Worm (Caenorhabditis elegans): ENCODE data around the gene Y50E8A.2.

DNA sequence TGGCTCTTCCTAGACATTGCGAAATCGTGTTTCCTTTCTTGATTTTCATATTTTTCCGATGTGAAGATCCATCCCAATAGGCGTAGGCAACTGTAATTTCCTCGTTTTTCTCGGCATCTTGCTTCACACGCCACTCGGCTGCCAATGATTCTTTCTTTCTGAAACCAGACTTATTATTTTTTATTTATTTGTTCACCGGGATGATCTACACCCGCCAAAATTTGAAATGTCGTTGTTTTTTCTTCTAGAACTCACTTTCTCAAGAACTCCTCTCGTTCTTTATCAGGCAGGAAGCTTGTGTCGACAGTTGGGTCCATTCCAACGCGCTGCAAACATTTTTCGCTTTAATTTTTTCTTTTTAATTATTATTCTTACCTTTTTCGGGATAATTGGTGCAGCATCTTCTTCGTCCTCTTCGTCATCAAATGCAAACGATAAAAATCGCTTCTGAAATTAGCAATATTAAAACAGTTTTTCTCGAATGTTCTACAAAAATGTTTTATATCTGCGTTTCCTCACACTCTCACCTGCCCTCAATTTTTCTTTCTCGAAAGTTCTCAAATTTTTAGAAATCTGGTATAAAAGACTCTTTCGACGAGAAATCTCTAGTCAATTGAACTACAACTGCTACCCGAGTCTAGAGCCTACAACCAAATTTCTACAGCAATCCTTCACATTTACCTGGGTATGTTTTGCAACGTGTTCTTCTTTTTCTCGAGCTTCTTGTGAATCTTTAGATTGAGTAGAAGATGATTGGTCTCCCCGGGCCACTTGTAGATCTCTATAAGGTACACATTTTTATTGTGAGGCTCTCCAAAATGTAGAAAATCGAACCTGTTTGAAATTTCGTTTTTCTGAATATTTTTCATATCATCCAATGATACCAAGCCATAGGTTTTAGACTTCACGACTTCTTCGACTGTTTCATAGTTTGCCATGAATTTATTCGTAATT lies 44.0 kb downstream of the Y50E8A.2 start, which contains the start of gene hsp-90:
- TF ChIP-seq ces-1 (GFP tag; optimal IDR thresholded peaks at IDR 0.05), result no peak
- TF ChIP-seq nhr-76 (tag; optimal IDR thresholded peaks at IDR 0.05), result no peak
- TF ChIP-seq mab-5 (tag; optimal IDR thresholded peaks at IDR 0.05), result no peak
- TF ChIP-seq nhr-28 (tag; optimal IDR thresholded peaks at IDR 0.05), result no peak
- no peak for TF ChIP-seq unc-62 (GFP tag; optimal IDR thresholded peaks at IDR 0.05)
- TF ChIP-seq lin-13 (tag; optimal IDR thresholded peaks at IDR 0.05), result no peak

Measured in whole organism, mixed stage, embryonic.